Worm (Caenorhabditis elegans): ENCODE results near the gene srh-296.

Gene srh-296

DNA sequence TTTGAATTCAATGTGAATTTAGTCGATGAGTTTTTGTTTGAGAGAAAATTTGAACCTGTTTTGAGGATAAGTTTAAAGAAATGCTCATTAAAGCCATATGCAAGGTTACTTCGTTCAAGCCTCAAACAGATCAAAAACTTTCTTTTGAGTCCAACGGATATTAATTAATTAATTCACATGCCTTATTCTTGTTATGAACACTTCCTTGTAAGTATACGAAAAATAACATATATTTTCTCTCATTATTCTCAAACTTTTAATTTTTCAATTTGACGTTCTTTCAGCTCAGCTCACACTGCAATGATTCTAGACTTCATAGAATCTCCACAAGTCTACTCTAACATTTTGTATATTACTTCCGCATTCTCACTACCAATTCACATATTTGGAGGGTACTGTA, 18.2 kb downstream of the srh-296 start, which contains the start of gene srh-304:
TSS of gene srh-304 (plus strand) at position 301 of the 400 bp plus-strand sequence.
- no peak for TF ChIP-seq blmp-1 (tag; optimal IDR thresholded peaks at IDR 0.05)
- no peak for TF ChIP-seq nhr-237 (tag; optimal IDR thresholded peaks at IDR 0.05)
- no peak for TF ChIP-seq flh-1 (GFP tag; optimal IDR thresholded peaks at IDR 0.05)
- TF ChIP-seq unc-120 (tag; optimal IDR thresholded peaks at IDR 0.05; ENCODE audit: poor library complexity, severe bottlenecking): no peak
- TF ChIP-seq M03D4.4 (tag; optimal IDR thresholded peaks at IDR 0.05): no peak
- TF ChIP-seq mab-5 (tag; optimal IDR thresholded peaks at IDR 0.05): no peak
- TF ChIP-seq mep-1 (tag; optimal IDR thresholded peaks at IDR 0.05): no peak
- TF ChIP-seq lin-32 (GFP tag; optimal IDR thresholded peaks at IDR 0.05): no peak
- TF ChIP-seq nhr-28 (tag; optimal IDR thresholded peaks at IDR 0.05): no peak
- TF ChIP-seq drap-1 (GFP tag; optimal IDR thresholded peaks at IDR 0.05): no peak
- no peak for TF ChIP-seq mls-2 (tag; optimal IDR thresholded peaks at IDR 0.05)
- TF ChIP-seq unc-39 (tag; optimal IDR thresholded peaks at IDR 0.05): no peak
- TF ChIP-seq unc-62 (GFP tag; optimal IDR thresholded peaks at IDR 0.05): no peak
- TF ChIP-seq ztf-11 (tag; optimal IDR thresholded peaks at IDR 0.05): no peak
- TF ChIP-seq tbx-8 (GFP tag; optimal IDR thresholded peaks at IDR 0.05): no peak
- no peak for TF ChIP-seq sptf-1 (tag; optimal IDR thresholded peaks at IDR 0.05)
- no peak for TF ChIP-seq sem-2 (GFP tag; optimal IDR thresholded peaks at IDR 0.05)
- no peak for TF ChIP-seq elt-1 (tag; optimal IDR thresholded peaks at IDR 0.05; ENCODE audit: borderline replicate concordance, insufficient read depth)
- TF ChIP-seq elt-3 (tag; optimal IDR thresholded peaks at IDR 0.05): no peak

DNA sequence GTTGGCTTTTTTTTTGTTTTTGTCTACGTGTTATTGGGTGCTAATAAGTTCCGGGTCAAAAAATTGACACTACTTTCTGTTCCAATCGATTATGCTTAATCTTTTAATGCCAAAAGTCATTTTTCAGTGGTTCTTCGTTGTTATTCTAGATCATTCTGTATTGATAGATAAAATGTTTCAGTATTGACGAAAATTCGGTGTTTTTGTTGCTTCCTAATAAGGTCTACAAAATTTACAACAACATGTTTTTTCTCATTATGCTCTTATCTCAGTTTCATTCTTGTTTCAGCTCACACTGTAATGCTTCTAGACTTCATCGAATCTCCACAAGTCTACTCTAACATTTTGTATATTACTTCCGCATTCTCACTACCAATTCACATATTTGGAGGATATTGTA, 21.2 kb downstream of the srh-296 start, which contains the start of gene srh-303:
TSS of gene srh-303 (plus strand) at position 301 of the 400 bp plus-strand sequence.
- TF ChIP-seq mep-1 (tag; optimal IDR thresholded peaks at IDR 0.05) (no peak), snpc-4 (tag; optimal IDR thresholded peaks at IDR 0.05) (no peak), unc-62 (GFP tag; optimal IDR thresholded peaks at IDR 0.05) (no peak), pha-4 (tag; optimal IDR thresholded peaks at IDR 0.05) (no peak), blmp-1 (tag; optimal IDR thresholded peaks at IDR 0.05) (no peak), nhr-2 (tag; optimal IDR thresholded peaks at IDR 0.05) (no peak), lin-32 (GFP tag; optimal IDR thresholded peaks at IDR 0.05) (no peak), sptf-1 (tag; optimal IDR thresholded peaks at IDR 0.05) (no peak), lin-13 (tag; optimal IDR thresholded peaks at IDR 0.05) (no peak), M03D4.4 (tag; optimal IDR thresholded peaks at IDR 0.05) (no peak)

DNA sequence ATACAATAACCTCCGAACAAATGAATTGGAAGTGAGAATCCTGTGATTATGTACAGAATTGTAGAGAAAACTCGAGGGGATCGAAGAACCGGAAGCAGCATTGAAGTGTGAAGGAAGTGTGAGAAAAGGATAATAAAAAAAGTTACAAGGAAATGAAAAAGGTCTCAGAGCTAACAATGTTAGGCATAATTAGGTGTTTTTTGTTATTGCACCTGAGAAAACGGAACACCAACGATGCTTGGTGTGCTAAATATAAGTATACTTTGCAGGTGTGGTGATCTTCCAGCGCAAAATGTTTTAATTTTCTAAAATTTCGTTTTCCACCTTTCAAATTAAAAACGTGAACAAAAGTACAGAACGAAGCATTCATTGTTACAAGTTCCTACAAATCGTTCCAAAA, 34.0 kb downstream of the srh-296 start, which contains the start of gene srh-286:
TSS of gene srh-286 (minus strand) at position 101 of the 400 bp plus-strand sequence.
- no peak for TF ChIP-seq zip-8 (tag; optimal IDR thresholded peaks at IDR 0.05)
- TF ChIP-seq nhr-76 (tag; optimal IDR thresholded peaks at IDR 0.05): no peak
- TF ChIP-seq lin-32 (GFP tag; optimal IDR thresholded peaks at IDR 0.05): no peak
- no peak for TF ChIP-seq elt-1 (tag; optimal IDR thresholded peaks at IDR 0.05; ENCODE audit: borderline replicate concordance, insufficient read depth)
- TF ChIP-seq lsy-2 (tag; optimal IDR thresholded peaks at IDR 0.05): no peak
- no peak for TF ChIP-seq M03D4.4 (tag; optimal IDR thresholded peaks at IDR 0.05)
- no peak for TF ChIP-seq unc-39 (tag; optimal IDR thresholded peaks at IDR 0.05)
- no peak for TF ChIP-seq tbx-8 (GFP tag; optimal IDR thresholded peaks at IDR 0.05)
- TF ChIP-seq unc-62 (GFP tag; optimal IDR thresholded peaks at IDR 0.05): no peak
- TF ChIP-seq ceh-39 (tag; optimal IDR thresholded peaks at IDR 0.05): no peak
- no peak for TF ChIP-seq ztf-11 (tag; optimal IDR thresholded peaks at IDR 0.05)

DNA sequence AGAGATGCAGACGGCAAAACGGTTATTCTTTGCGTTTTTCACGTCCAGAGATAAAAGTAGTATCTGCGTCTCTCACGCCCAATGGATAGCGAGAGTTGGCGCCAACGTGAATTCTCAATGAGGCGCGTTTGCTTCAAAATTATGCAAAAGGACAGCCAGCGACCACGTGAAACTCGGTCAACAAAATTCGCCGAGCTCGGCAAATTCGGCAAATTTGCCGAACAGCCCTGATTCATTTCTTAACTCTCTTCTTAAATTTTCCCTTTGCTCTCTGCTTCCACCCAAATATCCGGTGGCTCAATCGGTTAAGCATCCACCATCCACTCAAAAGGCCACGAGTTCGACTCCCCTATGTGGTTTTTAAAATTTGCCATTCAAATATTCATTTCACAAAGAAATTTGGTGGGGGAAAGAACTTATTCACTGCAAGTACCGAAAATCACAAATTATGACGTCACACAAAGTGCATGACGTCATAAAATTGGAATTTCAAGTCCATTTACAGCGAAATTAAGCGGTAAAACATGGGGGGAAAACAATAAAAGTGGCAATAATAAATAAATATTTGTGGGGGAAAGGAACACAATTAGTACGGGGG, 35.3 kb downstream of the srh-296 start:
- TF ChIP-seq zip-8 (tag; optimal IDR thresholded peaks at IDR 0.05) (peak; percentile 100), ceh-43 (GFP tag; optimal IDR thresholded peaks at IDR 0.05) (no peak)

DNA sequence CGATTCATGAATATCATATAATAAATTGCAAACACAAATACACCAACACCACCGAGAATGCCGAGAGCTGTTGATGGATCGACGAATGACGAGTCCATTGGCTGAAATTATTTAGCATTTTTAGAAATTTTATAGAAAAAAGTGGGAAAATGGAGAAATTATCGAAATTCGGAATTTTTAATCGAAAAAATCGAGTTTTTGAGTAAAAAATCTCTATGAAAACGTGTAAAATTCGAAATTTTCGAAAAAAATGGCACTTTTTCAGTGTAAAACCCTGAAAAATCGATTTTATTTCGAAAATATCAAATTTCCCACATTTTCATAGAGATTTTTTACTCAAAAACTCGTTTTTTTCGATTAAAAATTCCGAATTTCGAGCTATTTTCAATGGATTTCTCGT, 45.7 kb downstream of the srh-296 start, which contains the start of gene tcc-1:
TSS of gene tcc-1 (minus strand) at position 101 of the 400 bp plus-strand sequence.
- no peak for TF ChIP-seq ceh-43 (GFP tag; optimal IDR thresholded peaks at IDR 0.05)

DNA sequence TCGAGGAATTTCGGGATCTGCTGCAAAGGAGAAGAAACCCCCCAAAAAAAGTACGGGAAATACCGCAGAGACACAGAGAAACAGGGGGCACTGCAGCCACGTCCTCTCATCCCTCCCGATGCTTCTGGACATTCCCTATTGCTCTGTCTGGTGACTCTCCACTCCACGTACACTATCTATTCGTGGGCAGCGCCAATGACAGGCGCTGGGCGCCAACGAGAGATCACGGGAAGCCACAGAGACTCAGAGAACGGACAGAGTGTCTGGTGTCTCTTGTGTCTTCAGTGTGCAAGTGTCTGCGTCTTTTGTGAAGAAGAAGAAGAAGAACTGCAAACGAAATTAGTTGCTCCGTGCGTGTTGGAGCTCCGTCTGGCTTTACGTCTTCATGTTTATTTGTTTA, 47.7 kb downstream of the srh-296 start:
- TF ChIP-seq ham-2 (GFP tag; optimal IDR thresholded peaks at IDR 0.05) (peak; percentile 42), ces-1 (GFP tag; optimal IDR thresholded peaks at IDR 0.05) (peak; percentile 98), lsy-2 (tag; optimal IDR thresholded peaks at IDR 0.05) (peak; percentile 44), hlh-1 (tag; optimal IDR thresholded peaks at IDR 0.05) (peak; percentile 82), ceh-39 (tag; optimal IDR thresholded peaks at IDR 0.05) (no peak), unc-120 (tag; optimal IDR thresholded peaks at IDR 0.05; ENCODE audit: poor library complexity, severe bottlenecking) (peak; percentile 86), pha-4 (tag; optimal IDR thresholded peaks at IDR 0.05) (peak; percentile 37), blmp-1 (tag; optimal IDR thresholded peaks at IDR 0.05) (no peak), elt-1 (tag; optimal IDR thresholded peaks at IDR 0.05; ENCODE audit: borderline replicate concordance, insufficient read depth) (no peak), unc-62 (GFP tag; optimal IDR thresholded peaks at IDR 0.05) (peak; percentile 73), drap-1 (GFP tag; optimal IDR thresholded peaks at IDR 0.05) (peak; percentile 78), nhr-237 (tag; optimal IDR thresholded peaks at IDR 0.05) (peak; percentile 74)
